Fruit fly (Drosophila melanogaster) whole organism, pupa: ENCODE results near the gene CG14452.

Experiments
- CG13204 ChIP-seq: fragments of 200-800 bp; sonication (Bioruptor generic); optimal IDR thresholded peaks from 2 replicates; lab custom pipeline; 2018; ENCODE audit warnings: missing biosample characterization, mild to moderate bottlenecking, missing genetic modification characterization, moderate library complexity
- CG15710 ChIP-seq: fragments of 200-800 bp; sonication (Bioruptor generic); optimal IDR thresholded peaks from 2 replicates; lab custom pipeline; 2018; ENCODE audit warnings: missing biosample characterization, mild to moderate bottlenecking, missing genetic modification characterization, moderate library complexity
- CG34367 ChIP-seq: fragments of 200-800 bp; sonication (Bioruptor generic); optimal IDR thresholded peaks from 2 replicates; lab custom pipeline; 2018; ENCODE audit warnings: missing biosample characterization, mild to moderate bottlenecking, missing genetic modification characterization
- CG4496 ChIP-seq: fragments of 200-800 bp; sonication (Bioruptor generic); IDR thresholded peaks from 3 replicates; pipeline ENCODE4 v1.3.6; 2022; ENCODE audit warnings: missing biosample characterization, missing genetic modification characterization
- CG8159 ChIP-seq: fragments of 200-800 bp; sonication (Bioruptor generic); optimal IDR thresholded peaks from 3 replicates; lab custom pipeline; 2018; ENCODE audit warnings: missing biosample characterization, mild to moderate bottlenecking, missing genetic modification characterization, moderate library complexity
- CG8301 ChIP-seq: fragments of 200-800 bp; sonication (Bioruptor generic); optimal IDR thresholded peaks from 2 replicates; lab custom pipeline; 2018; ENCODE audit warnings: missing biosample characterization, mild to moderate bottlenecking, missing genetic modification characterization
- Ets98B ChIP-seq: fragments of 200-800 bp; sonication (Bioruptor generic); IDR thresholded peaks from 2 replicates; pipeline ENCODE4 v1.3.6; 2022; ENCODE audit warnings: missing biosample characterization, missing genetic modification characterization

DNA sequence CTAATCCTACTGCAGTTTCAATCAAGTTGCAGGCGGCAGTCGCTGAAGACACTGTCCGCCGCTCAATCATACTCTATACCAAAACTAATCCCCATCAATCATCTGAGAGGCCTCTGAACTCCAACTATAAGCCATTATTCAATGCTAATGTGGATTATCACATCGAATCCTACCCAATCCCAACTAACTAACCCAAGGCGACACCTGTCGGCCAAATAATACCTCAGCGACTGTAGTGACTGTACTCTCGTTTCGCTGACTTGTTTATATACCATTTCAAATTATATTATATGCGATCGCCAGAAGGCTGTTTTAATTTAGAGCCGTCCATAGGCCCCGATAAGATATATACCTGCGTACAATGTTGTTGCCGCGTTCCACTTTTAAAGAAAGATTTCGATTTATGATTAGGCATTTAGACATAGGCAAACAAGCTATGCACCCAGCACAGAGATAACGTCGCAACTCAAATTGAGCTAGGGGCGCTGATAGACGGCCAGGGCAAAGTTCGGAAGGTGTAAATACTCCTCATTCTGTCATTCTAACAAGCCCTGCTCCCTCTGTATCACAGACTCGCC lies 24.0 kb upstream of the CG14452 start:
- TF ChIP-seq CG8301, result no peak
- TF ChIP-seq Ets98B (GFP tag; lab: Robert Waterston, UW), result no peak
- TF ChIP-seq CG13204, result no peak
- TF ChIP-seq CG8159, result no peak
- TF ChIP-seq CG4496 (GFP tag; lab: Robert Waterston, UW), result no peak
- TF ChIP-seq CG15710 (tag; lab: Kevin White, UChicago), result no peak
- TF ChIP-seq CG34367 (tag; lab: Kevin White, UChicago), result no peak
